Worm (Caenorhabditis elegans): ENCODE results near the gene baf-1.
A peak's percentile ranks its signal among the peaks of the same experiment; 100 is the strongest.

Gene baf-1

ce11 chrIII:9483716-9484115, 16.5 kb downstream of the baf-1 start (continued):
- TF ChIP-seq C04F5.9 (tag; optimal IDR thresholded peaks at IDR 0.05) (no peak), lin-15B (tag; optimal IDR thresholded peaks at IDR 0.05) (peak; percentile 37), rnt-1 (tag; optimal IDR thresholded peaks at IDR 0.05) (peak; percentile 40), efl-1 (optimal IDR thresholded peaks at IDR 0.05) (peak; percentile 23 to 29), efl-1 (GFP tag; optimal IDR thresholded peaks at IDR 0.05 in 1 of 2) (no peak), fkh-4 (tag; optimal IDR thresholded peaks at IDR 0.05; ENCODE audit: borderline replicate concordance) (peak; percentile 58), lsy-2 (tag; optimal IDR thresholded peaks at IDR 0.05) (peak in 1 of 2 experiments; percentile 64), mep-1 (tag; optimal IDR thresholded peaks at IDR 0.05) (no peak), lin-14 (GFP tag; optimal IDR thresholded peaks at IDR 0.05) (peak; percentile 76), dsc-1 (tag; optimal IDR thresholded peaks at IDR 0.05) (peak; percentile 96), F16B12.6 (tag; optimal IDR thresholded peaks at IDR 0.05) (no peak), tbx-2 (tag; optimal IDR thresholded peaks at IDR 0.05) (no peak), pag-3 (tag; optimal IDR thresholded peaks at IDR 0.05; ENCODE audit: borderline replicate concordance, insufficient read depth) (no peak), unc-86 (tag; optimal IDR thresholded peaks at IDR 0.05) (peak; percentile 20), irx-1 (tag; optimal IDR thresholded peaks at IDR 0.05) (peak; percentile 19), isw-1 (GFP tag; IDR thresholded peaks at IDR 0.05) (peak; percentile 15)

ce11 chrIII:9485373-9485772, 18.1 kb downstream of the baf-1 start, which contains the start of gene bre-3:
TSS of gene bre-3 (minus strand) at chrIII:9485473.
- TF ChIP-seq snpc-4 (tag; optimal IDR thresholded peaks at IDR 0.05) (no peak), nhr-28 (tag; optimal IDR thresholded peaks at IDR 0.05) (no peak), vab-15 (tag; optimal IDR thresholded peaks at IDR 0.05) (no peak), hlh-4 (tag; optimal IDR thresholded peaks at IDR 0.05) (no peak), egl-13 (tag; optimal IDR thresholded peaks at IDR 0.05) (no peak), efl-3 (GFP tag; optimal IDR thresholded peaks at IDR 0.05) (no peak), nhr-20 (tag; optimal IDR thresholded peaks at IDR 0.05) (no peak), lsy-2 (tag; optimal IDR thresholded peaks at IDR 0.05) (no peak), elt-2 (tag; optimal IDR thresholded peaks at IDR 0.05) (no peak), fkh-4 (tag; optimal IDR thresholded peaks at IDR 0.05; ENCODE audit: borderline replicate concordance) (no peak), lir-3 (tag; optimal IDR thresholded peaks at IDR 0.05; ENCODE audit: poor library complexity) (no peak), hpl-2 (GFP tag; optimal IDR thresholded peaks at IDR 0.05) (no peak), nhr-84 (tag; optimal IDR thresholded peaks at IDR 0.05) (no peak), aha-1 (tag; optimal IDR thresholded peaks at IDR 0.05) (no peak), C34B4.2 (tag; optimal IDR thresholded peaks at IDR 0.05) (no peak), nhr-19 (GFP tag; conservative IDR thresholded peaks at IDR 0.05) (no peak), jun-1 (tag; optimal IDR thresholded peaks at IDR 0.05) (no peak), mdl-1 (tag; optimal IDR thresholded peaks at IDR 0.05) (no peak)

- TF ChIP-seq elt-2 (tag; optimal IDR thresholded peaks at IDR 0.05) (peak; percentile 6), pqm-1 (tag; optimal IDR thresholded peaks at IDR 0.05) (no peak)
These were observed 20.2 kb downstream of the baf-1 start for ce11 chrIII:9487454-9487853.

- no peak for TF ChIP-seq nhr-77 (tag; optimal IDR thresholded peaks at IDR 0.05)
These were observed 20.8 kb downstream of the baf-1 start for ce11 chrIII:9488027-9488426.

ce11 chrIII:9488431-9488830, 21.2 kb downstream of the baf-1 start, which contains the start of gene nlp-36:
TSS of gene nlp-36 (plus strand) at chrIII:9488731.
- TF ChIP-seq nhr-19 (GFP tag; conservative IDR thresholded peaks at IDR 0.05) (no peak), nhr-85 (tag) (no peak), xbp-1 (tag; optimal IDR thresholded peaks at IDR 0.05) (no peak), lir-3 (tag; optimal IDR thresholded peaks at IDR 0.05; ENCODE audit: poor library complexity) (no peak), Y116A8C.19 (tag; optimal IDR thresholded peaks at IDR 0.05; ENCODE audit: borderline replicate concordance) (no peak), egl-13 (tag; optimal IDR thresholded peaks at IDR 0.05) (no peak), sptf-1 (tag; optimal IDR thresholded peaks at IDR 0.05) (no peak), nhr-76 (tag; optimal IDR thresholded peaks at IDR 0.05) (no peak), F16B12.6 (tag; optimal IDR thresholded peaks at IDR 0.05) (no peak), lin-14 (GFP tag; optimal IDR thresholded peaks at IDR 0.05) (no peak), vab-15 (tag; optimal IDR thresholded peaks at IDR 0.05) (no peak), unc-130 (tag; optimal IDR thresholded peaks at IDR 0.05) (no peak), efl-1 (optimal IDR thresholded peaks at IDR 0.05) (no peak), efl-1 (GFP tag; optimal IDR thresholded peaks at IDR 0.05 in 1 of 2) (no peak), jun-1 (tag; optimal IDR thresholded peaks at IDR 0.05) (no peak), nhr-28 (tag; optimal IDR thresholded peaks at IDR 0.05) (no peak), ceh-63 (GFP tag; optimal IDR thresholded peaks at IDR 0.05) (no peak), mep-1 (tag; optimal IDR thresholded peaks at IDR 0.05) (no peak), dpl-1 (GFP tag; optimal IDR thresholded peaks at IDR 0.05) (no peak), ceh-88 (GFP tag; IDR thresholded peaks at IDR 0.05) (no peak)

Data from whole organism, L1 larva.